Worm (Caenorhabditis elegans) whole organism, L1 larva: Measurements from ENCODE around the gene npp-3.

Experiments used
- C16A3.4 ChIP-seq: fragments of 150-350 bp; optimal IDR thresholded peaks from 2 replicates; lab custom pipeline; 2014; ENCODE audit warnings: missing biosample characterization, missing genetic modification characterization
- F16B12.6 ChIP-seq: fragments of 150-350 bp; optimal IDR thresholded peaks from 2 replicates; lab custom pipeline; 2014; ENCODE audit warnings: missing biosample characterization, missing genetic modification characterization
- aly-2 ChIP-seq: fragments of 150-350 bp; optimal IDR thresholded peaks from 2 replicates; lab custom pipeline; 2014; ENCODE audit warnings: missing biosample characterization, missing genetic modification characterization
- ceh-88 ChIP-seq: fragments of 200-800 bp; sonication (Bioruptor generic); IDR thresholded peaks from 2 replicates; pipeline ENCODE4 v1.3.6; 2022; ENCODE audit warnings: missing genetic modification characterization, missing compliant biosample characterization
- dpl-1 ChIP-seq, 3 experiments: fragments of 150-350 bp in 2 of 3; sonication (generic microtip) in 1 of 3; optimal IDR thresholded peaks; 2 replicates each; lab custom pipeline; 2014 to 2017; ENCODE audit warnings: missing biosample characterization in 3 of 3, missing genetic modification characterization in 3 of 3, missing genetic modification reagents in 3 of 3
- dsc-1 ChIP-seq: sonication (generic microtip); optimal IDR thresholded peaks from 2 replicates; lab custom pipeline; 2016; ENCODE audit warnings: mild to moderate bottlenecking, missing genetic modification characterization, missing compliant biosample characterization
- efl-1 ChIP-seq, 4 experiments: fragments of 150-350 bp; optimal IDR thresholded peaks in 3 of 4; peaks in 1 of 4; 1 replicate in 1 of 4; 2 replicates in 3 of 4; lab custom pipeline; 2014; ENCODE audit warnings: missing biosample characterization in 2 of 4, missing genetic modification characterization in 2 of 4, missing genetic modification reagents in 2 of 4
- efl-3 ChIP-seq: fragments of 200-800 bp; sonication (Bioruptor generic); optimal IDR thresholded peaks from 2 replicates; lab custom pipeline; 2018; ENCODE audit warnings: mild to moderate bottlenecking, missing genetic modification characterization, missing compliant biosample characterization
- egl-13 ChIP-seq: sonication (generic microtip); optimal IDR thresholded peaks from 2 replicates; lab custom pipeline; 2016; ENCODE audit warnings: missing genotype, missing genetic modification reagents, missing genetic modification characterization, missing compliant biosample characterization
- fkh-10 ChIP-seq: sonication (generic microtip); optimal IDR thresholded peaks from 2 replicates; lab custom pipeline; 2017; ENCODE audit warnings: missing biosample characterization, missing genetic modification reagents, missing genetic modification characterization
- fkh-4 ChIP-seq: sonication (generic microtip); optimal IDR thresholded peaks from 2 replicates; lab custom pipeline; 2016; ENCODE audit warnings: missing compliant biosample characterization, missing genetic modification characterization, borderline replicate concordance
- hlh-17 ChIP-seq: fragments of 200-800 bp; sonication (Bioruptor generic); optimal IDR thresholded peaks from 2 replicates; lab custom pipeline; 2018; ENCODE audit warnings: missing genetic modification characterization, mild to moderate bottlenecking, missing compliant biosample characterization, moderate library complexity, borderline replicate concordance
- hpl-2 ChIP-seq: fragments of 150-350 bp; optimal IDR thresholded peaks from 2 replicates; lab custom pipeline; 2014; ENCODE audit warnings: missing biosample characterization, missing genetic modification reagents, missing genetic modification characterization
- lin-15B ChIP-seq: fragments of 150-350 bp; sonication (generic microtip); optimal IDR thresholded peaks from 3 replicates; lab custom pipeline; 2014; ENCODE audit warnings: missing biosample characterization, missing genetic modification characterization
- lin-35 ChIP-seq, 2 experiments: fragments of 150-350 bp; optimal IDR thresholded peaks; 2 replicates each; lab custom pipeline; 2014; ENCODE audit warnings: missing biosample characterization in 2 of 2, missing genetic modification characterization in 2 of 2, missing genetic modification reagents in 2 of 2
- lir-3 ChIP-seq: sonication (generic microtip); optimal IDR thresholded peaks from 2 replicates; lab custom pipeline; 2016; ENCODE audit warnings: mild to moderate bottlenecking, missing genetic modification characterization, moderate library complexity, missing compliant biosample characterization; ENCODE audit not compliant: poor library complexity
- lsy-2 ChIP-seq, 2 experiments: fragments of 150-350 bp; optimal IDR thresholded peaks; 2 replicates each; lab custom pipeline; 2014; ENCODE audit warnings: missing biosample characterization in 2 of 2, missing genetic modification characterization in 2 of 2
- mdl-1 ChIP-seq, 2 experiments: fragments of 150-350 bp; optimal IDR thresholded peaks; 2 replicates each; lab custom pipeline; 2014 to 2017; ENCODE audit warnings: missing biosample characterization in 2 of 2, missing genetic modification characterization in 2 of 2, inconsistent platforms in 1 of 2
- nhr-19 ChIP-seq: fragments of 200-800 bp; sonication (Bioruptor generic); conservative IDR thresholded peaks from 2 replicates; pipeline ENCODE4 v1.3.6; 2022; ENCODE audit warnings: missing genetic modification characterization, missing compliant biosample characterization
- nhr-20 ChIP-seq: sonication (generic microtip); optimal IDR thresholded peaks from 2 replicates; lab custom pipeline; 2016; ENCODE audit warnings: mild to moderate bottlenecking, missing genetic modification characterization, missing compliant biosample characterization
- nhr-28 ChIP-seq: fragments of 150-350 bp; optimal IDR thresholded peaks from 2 replicates; lab custom pipeline; 2014; ENCODE audit warnings: missing biosample characterization, missing genetic modification characterization
- nhr-76 ChIP-seq: sonication (generic microtip); optimal IDR thresholded peaks from 2 replicates; lab custom pipeline; 2017; ENCODE audit warnings: missing biosample characterization, missing genetic modification characterization
- nhr-84 ChIP-seq: sonication (generic microtip); optimal IDR thresholded peaks from 2 replicates; lab custom pipeline; 2017; ENCODE audit warnings: missing biosample characterization, missing genetic modification characterization
- pax-3 ChIP-seq: fragments of 200-800 bp; sonication (Bioruptor generic); optimal IDR thresholded peaks from 2 replicates; lab custom pipeline; 2018; ENCODE audit warnings: mild to moderate bottlenecking, missing genetic modification characterization, moderate library complexity, missing compliant biosample characterization
- rnt-1 ChIP-seq: sonication (generic microtip); optimal IDR thresholded peaks from 2 replicates; lab custom pipeline; 2016; ENCODE audit warnings: mild to moderate bottlenecking, missing genetic modification characterization, moderate library complexity, missing compliant biosample characterization
- skn-1 ChIP-seq: fragments of 150-350 bp; optimal IDR thresholded peaks from 2 replicates; lab custom pipeline; 2014; ENCODE audit warnings: missing biosample characterization, missing genetic modification characterization
- snu-23 ChIP-seq: sonication (generic microtip); optimal IDR thresholded peaks from 2 replicates; lab custom pipeline; 2016; ENCODE audit warnings: missing genetic modification characterization, missing compliant biosample characterization
- sox-4 ChIP-seq: sonication (generic microtip); optimal IDR thresholded peaks from 2 replicates; lab custom pipeline; 2016; ENCODE audit warnings: missing genetic modification characterization, missing compliant biosample characterization
- tbx-2 ChIP-seq: sonication (generic microtip); optimal IDR thresholded peaks from 2 replicates; lab custom pipeline; 2016; ENCODE audit warnings: missing genetic modification characterization, missing compliant biosample characterization
- tlp-1 ChIP-seq: fragments of 150-350 bp; optimal IDR thresholded peaks from 2 replicates; lab custom pipeline; 2014; ENCODE audit warnings: missing biosample characterization, missing genetic modification characterization
- unc-98 ChIP-seq: fragments of 200-800 bp; sonication (Bioruptor generic); IDR thresholded peaks from 2 replicates; pipeline ENCODE4 v1.3.6; 2022; ENCODE audit warnings: missing genetic modification characterization, missing compliant biosample characterization
- zag-1 ChIP-seq: fragments of 150-350 bp; optimal IDR thresholded peaks from 2 replicates; lab custom pipeline; 2014; ENCODE audit warnings: missing biosample characterization, missing genetic modification characterization

npp-3 gene

DNA sequence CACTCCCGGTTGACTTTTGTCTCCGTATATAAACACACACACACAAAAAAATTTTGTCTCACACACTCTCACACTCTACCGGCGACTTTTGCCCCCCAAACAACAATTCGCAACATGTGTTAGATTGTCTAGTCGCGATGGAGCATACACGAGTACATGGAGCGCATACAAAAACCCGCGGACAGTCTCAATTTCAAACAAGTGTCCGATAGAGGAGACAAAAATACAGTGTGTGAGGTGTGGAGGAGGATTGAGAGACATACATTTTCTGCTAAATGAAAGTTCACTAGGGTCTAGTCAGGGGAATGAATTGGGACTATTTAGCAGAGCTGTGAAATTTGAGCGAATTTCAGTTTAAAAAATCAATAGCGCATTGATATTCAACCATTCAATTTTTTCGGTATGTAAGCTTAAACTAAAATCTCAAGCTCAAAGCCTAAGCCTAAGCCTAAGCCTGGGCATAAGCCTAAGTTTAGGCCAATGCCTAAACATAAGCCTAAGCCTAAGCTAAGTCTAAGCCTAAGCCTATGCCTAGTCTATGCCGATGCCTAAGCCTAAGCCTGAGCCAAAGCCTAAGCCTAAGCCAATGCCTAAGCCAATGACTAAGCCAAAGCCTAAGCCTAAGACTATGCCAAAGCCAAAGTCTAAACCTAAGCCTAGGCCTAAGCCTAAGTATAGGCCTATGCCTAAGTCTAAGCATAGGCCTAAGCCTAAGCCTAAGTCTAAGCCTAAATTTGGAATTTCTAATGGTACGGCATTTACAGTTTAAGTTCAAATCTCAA is 48.4 kb upstream of the npp-3 start:
- no peak for TF ChIP-seq efl-1 (optimal IDR thresholded peaks at IDR 0.05; lab: Kevin White, UChicago)
- TF ChIP-seq efl-1 (GFP tag; optimal IDR thresholded peaks at IDR 0.05 in 1 of 2; lab: Kevin White, UChicago): peak in 1 of 2 experiments; percentile 61
- TF ChIP-seq sox-4 (tag; lab: Kevin White, UChicago): no peak
- no peak for TF ChIP-seq egl-13 (tag; lab: Kevin White, UChicago)
- no peak for TF ChIP-seq skn-1
- TF ChIP-seq C16A3.4 (tag; lab: Kevin White, UChicago): no peak
- TF ChIP-seq, all 84 proteins: peak for 1

- no peak for TF ChIP-seq dpl-1 (GFP tag; optimal IDR thresholded peaks at IDR 0.05; lab: Kevin White, UChicago)
- TF ChIP-seq nhr-76: no peak
- no peak for TF ChIP-seq unc-98 (GFP tag; lab: Robert Waterston, UW)
- no peak for TF ChIP-seq lir-3 (tag; lab: Kevin White, UChicago)
- no peak for TF ChIP-seq skn-1
- no peak for TF ChIP-seq mdl-1 (tag; optimal IDR thresholded peaks at IDR 0.05; lab: Kevin White, UChicago)
- no peak for TF ChIP-seq sox-4 (tag; lab: Kevin White, UChicago)
- no peak for TF ChIP-seq dsc-1 (tag; lab: Kevin White, UChicago)
- TF ChIP-seq fkh-4 (tag; lab: Kevin White, UChicago): no peak
- no peak for TF ChIP-seq F16B12.6 (tag; lab: Kevin White, UChicago)
- TF ChIP-seq pax-3 (tag; lab: Kevin White, UChicago): no peak
- no peak for TF ChIP-seq rnt-1
- no peak for TF ChIP-seq nhr-28 (tag; lab: Kevin White, UChicago)
- TF ChIP-seq tbx-2 (tag; lab: Kevin White, UChicago): no peak
- TF ChIP-seq ceh-88 (GFP tag; lab: Robert Waterston, UW): no peak
- TF ChIP-seq tlp-1: no peak
- TF ChIP-seq zag-1 (tag; lab: Kevin White, UChicago): no peak
- TF ChIP-seq nhr-20 (tag; lab: Kevin White, UChicago): no peak
- TF ChIP-seq hpl-2: no peak
- TF ChIP-seq aly-2 (tag; lab: Kevin White, UChicago): no peak
- TF ChIP-seq, all 84 proteins: peak for 0
These were observed 43.0 kb upstream of the npp-3 start for ce11 chrII:11917530-11917952.

ce11 chrII:11916945-11917344 is 42.4 kb upstream of the npp-3 start:
- TF ChIP-seq hpl-2 (no peak), C16A3.4 (tag; lab: Kevin White, UChicago) (no peak), efl-1 (optimal IDR thresholded peaks at IDR 0.05; lab: Kevin White, UChicago) (no peak), efl-1 (GFP tag; optimal IDR thresholded peaks at IDR 0.05 in 1 of 2; lab: Kevin White, UChicago) (peak in 1 of 2 experiments; percentile 63)

ce11 chrII:11916555-11916941 is 42.0 kb upstream of the npp-3 start:
- TF ChIP-seq lin-35 (GFP tag; optimal IDR thresholded peaks at IDR 0.05; lab: Kevin White, UChicago): no peak
- no peak for TF ChIP-seq efl-1 (optimal IDR thresholded peaks at IDR 0.05; lab: Kevin White, UChicago)
- TF ChIP-seq efl-1 (GFP tag; optimal IDR thresholded peaks at IDR 0.05 in 1 of 2; lab: Kevin White, UChicago): no peak
- TF ChIP-seq hlh-17: no peak
- TF ChIP-seq fkh-4 (tag; lab: Kevin White, UChicago): no peak
- no peak for TF ChIP-seq nhr-20 (tag; lab: Kevin White, UChicago)
- no peak for TF ChIP-seq nhr-84 (tag; lab: Kevin White, UChicago)
- TF ChIP-seq lin-15B (tag; lab: Kevin White, UChicago): no peak
- no peak for TF ChIP-seq nhr-19
- no peak for TF ChIP-seq efl-3 (GFP tag; lab: Kevin White, UChicago)
- TF ChIP-seq tlp-1: no peak
- TF ChIP-seq, all 84 proteins: peak for 0

DNA sequence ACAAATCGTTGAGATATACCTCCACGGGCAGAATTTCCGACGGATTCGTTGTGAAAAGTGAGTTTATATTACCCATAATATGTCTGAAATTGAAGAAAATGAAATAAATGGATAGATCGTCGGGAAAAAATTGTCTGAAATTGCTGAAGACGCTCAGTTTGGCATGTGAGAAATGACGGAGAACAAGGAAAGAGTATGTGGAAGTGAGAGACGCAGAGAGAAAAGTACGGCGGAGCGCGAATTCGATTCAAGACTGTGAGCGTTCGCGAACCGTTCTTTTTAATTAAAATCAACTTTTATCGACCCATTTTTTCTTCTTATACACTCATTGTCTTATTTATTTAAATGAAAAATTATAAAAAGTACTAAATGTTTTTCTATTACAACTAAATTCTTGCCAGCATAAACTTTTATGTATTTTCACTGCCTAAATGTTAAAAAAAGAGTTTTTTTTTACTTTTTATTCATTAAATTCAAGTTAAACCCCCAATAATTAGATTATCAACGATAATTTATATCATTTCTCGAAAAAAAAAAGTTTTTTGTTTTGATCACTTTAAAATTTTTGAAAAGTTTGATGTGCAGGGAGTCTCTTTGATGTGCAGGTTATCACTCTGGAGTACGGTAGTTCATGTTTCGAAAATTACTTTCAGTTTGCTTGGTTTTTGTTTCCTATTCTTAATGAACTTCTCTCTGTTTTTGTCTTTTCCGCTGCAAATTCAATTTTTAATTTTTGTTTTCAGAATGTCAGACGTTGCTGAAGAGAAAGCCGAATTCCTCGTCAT is 41.4 kb upstream of the npp-3 start, which contains the start of the genes vps-15 and hmg-12:
TSS of gene vps-15 (minus strand) at position 83 of the 785 bp plus-strand sequence.
TSS of gene hmg-12 (plus strand) at position 744 of the 785 bp plus-strand sequence.
- TF ChIP-seq efl-1 (optimal IDR thresholded peaks at IDR 0.05; lab: Kevin White, UChicago): peak; percentile 31 to 85
- TF ChIP-seq efl-1 (GFP tag; optimal IDR thresholded peaks at IDR 0.05 in 1 of 2; lab: Kevin White, UChicago): peak in 1 of 2 experiments; percentile 20
- no peak for TF ChIP-seq snu-23
- no peak for TF ChIP-seq nhr-76
- TF ChIP-seq hpl-2: peak; percentile 58
- no peak for TF ChIP-seq fkh-10 (GFP tag; lab: Kevin White, UChicago)
- peak in 2 of 3 experiments; percentile 10 to 19 for TF ChIP-seq dpl-1 (GFP tag; optimal IDR thresholded peaks at IDR 0.05; lab: Kevin White, UChicago)
- TF ChIP-seq lsy-2 (tag; optimal IDR thresholded peaks at IDR 0.05; lab: Kevin White, UChicago): peak; percentile 80 to 87
